Worm (Caenorhabditis elegans) whole organism, L3 larva: ENCODE measurements around the gene R11G10.3.

Experiments used
- ZK546.5 ChIP-seq: sonication (generic microtip); optimal IDR thresholded peaks from 2 replicates; lab custom pipeline; 2017; ENCODE audit warnings: missing biosample characterization, missing genetic modification characterization
- fkh-10 ChIP-seq: sonication (generic microtip); optimal IDR thresholded peaks from 2 replicates; lab custom pipeline; 2017; ENCODE audit warnings: missing biosample characterization, missing genetic modification reagents, missing genetic modification characterization
- nhr-77 ChIP-seq: fragments of 150-350 bp; optimal IDR thresholded peaks from 2 replicates; lab custom pipeline; 2014; ENCODE audit warnings: missing biosample characterization, missing genetic modification characterization
- unc-39 ChIP-seq: sonication (generic microtip); optimal IDR thresholded peaks from 4 replicates; lab custom pipeline; 2017; ENCODE audit warnings: missing biosample characterization, missing genetic modification characterization
- zag-1 ChIP-seq: fragments of 150-350 bp; optimal IDR thresholded peaks from 2 replicates; lab custom pipeline; 2014; ENCODE audit warnings: missing biosample characterization, missing genetic modification characterization

- TF ChIP-seq zag-1 (tag; lab: Kevin White, UChicago): no peak
- TF ChIP-seq ZK546.5 (tag; lab: Kevin White, UChicago): no peak
- TF ChIP-seq nhr-77 (tag; lab: Kevin White, UChicago): no peak
- TF ChIP-seq fkh-10: peak; percentile 51
- no peak for TF ChIP-seq unc-39
Observed at ce11 chrV:13556746-13557145, 33.5 kb downstream of the R11G10.3 start, which contains the start of gene cav-2.
